Worm (Caenorhabditis elegans) whole organism, midembryonic: Measurements from ENCODE around the gene T13C2.2.

ENCODE experiments used
- cog-1 ChIP-seq: sonication (generic microtip); optimal IDR thresholded peaks from 2 replicates; lab custom pipeline; 2016; ENCODE audit warnings: missing genetic modification characterization, missing compliant biosample characterization
- flt-1 ChIP-seq: fragments of 200-800 bp; sonication (Bioruptor generic); IDR thresholded peaks from 2 replicates; pipeline ENCODE4 v1.3.6; 2022; ENCODE audit warnings: missing genetic modification characterization, missing compliant biosample characterization
- klf-2 ChIP-seq: fragments of 200-800 bp; sonication (Bioruptor generic); conservative IDR thresholded peaks from 2 replicates; pipeline ENCODE4 v1.3.6; 2022; ENCODE audit warnings: missing genetic modification reagents, missing genetic modification characterization, missing compliant biosample characterization
- med-1 ChIP-seq: sonication (generic microtip); optimal IDR thresholded peaks from 2 replicates; lab custom pipeline; 2017; ENCODE audit warnings: missing genetic modification characterization, mild to moderate bottlenecking, missing compliant biosample characterization, antibody characterized with exemption, missing genetic modification reagents; ENCODE audit not compliant: insufficient read depth
- ref-1 ChIP-seq: fragments of 200-800 bp; sonication (Bioruptor generic); conservative IDR thresholded peaks from 2 replicates; pipeline ENCODE4 v1.3.6; 2022; ENCODE audit warnings: missing genetic modification reagents, missing genetic modification characterization, missing compliant biosample characterization

DNA sequence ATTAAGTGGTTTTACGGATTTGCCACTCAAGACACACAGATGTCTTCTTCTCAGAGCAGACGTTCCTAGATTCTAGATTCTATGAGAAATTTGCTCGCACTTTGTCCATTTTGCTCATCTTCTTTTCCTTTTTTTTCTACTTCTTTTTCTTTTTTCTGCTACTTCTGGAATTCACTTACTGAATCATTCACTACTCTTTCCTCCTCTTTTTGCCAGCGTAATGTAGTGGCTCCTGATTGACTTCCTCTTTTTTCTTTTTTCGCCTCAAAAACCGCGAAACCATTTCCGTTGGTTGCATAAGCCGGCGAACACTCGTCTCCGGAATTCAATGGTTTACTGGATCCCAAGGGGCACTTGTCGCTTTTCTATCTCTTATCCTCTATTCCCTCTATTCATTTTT is 40.2 kb downstream of the T13C2.2 start:
- TF ChIP-seq med-1 (GFP tag; lab: Kevin White, UChicago) (no peak), ref-1 (GFP tag; lab: Robert Waterston, UW) (no peak), flt-1 (GFP tag; lab: Robert Waterston, UW) (no peak), cog-1 (no peak), klf-2 (GFP tag; lab: Robert Waterston, UW) (no peak)
